Fruit fly (Drosophila melanogaster) whole organism, pupa: ENCODE results near the gene ERp44.

ENCODE experiments used
- CG10348 ChIP-seq: fragments of 200-800 bp; sonication (Bioruptor generic); IDR thresholded peaks from 2 replicates; pipeline ENCODE4 v1.3.6; 2022; ENCODE audit warnings: missing biosample characterization, missing genetic modification characterization
- CG17806 ChIP-seq: fragments of 200-800 bp; sonication (Bioruptor generic); optimal IDR thresholded peaks from 2 replicates; lab custom pipeline; 2018; ENCODE audit warnings: missing biosample characterization, mild to moderate bottlenecking, missing genetic modification characterization, moderate library complexity
- CG32121 ChIP-seq: fragments of 200-800 bp; sonication (Bioruptor generic); IDR thresholded peaks from 2 replicates; pipeline ENCODE4 v1.3.6; 2022; ENCODE audit warnings: missing biosample characterization, missing genetic modification characterization
- CG34367 ChIP-seq: fragments of 200-800 bp; sonication (Bioruptor generic); optimal IDR thresholded peaks from 2 replicates; lab custom pipeline; 2018; ENCODE audit warnings: missing biosample characterization, mild to moderate bottlenecking, missing genetic modification characterization
- CG4496 ChIP-seq: fragments of 200-800 bp; sonication (Bioruptor generic); IDR thresholded peaks from 3 replicates; pipeline ENCODE4 v1.3.6; 2022; ENCODE audit warnings: missing biosample characterization, missing genetic modification characterization
- CG8159 ChIP-seq: fragments of 200-800 bp; sonication (Bioruptor generic); optimal IDR thresholded peaks from 3 replicates; lab custom pipeline; 2018; ENCODE audit warnings: missing biosample characterization, mild to moderate bottlenecking, missing genetic modification characterization, moderate library complexity
- Pif1A ChIP-seq: fragments of 200-800 bp; sonication (Bioruptor generic); optimal IDR thresholded peaks from 3 replicates; lab custom pipeline; 2016; ENCODE audit warnings: missing biosample characterization, missing genetic modification characterization
- Pif1B ChIP-seq: fragments of 200-800 bp; sonication (Bioruptor generic); optimal IDR thresholded peaks from 3 replicates; lab custom pipeline; 2016; ENCODE audit warnings: missing biosample characterization, missing genetic modification characterization
- Snoo ChIP-seq: fragments of 200-800 bp; sonication (Bioruptor generic); optimal IDR thresholded peaks from 3 replicates; lab custom pipeline; 2017; ENCODE audit warnings: missing biosample characterization, mild to moderate bottlenecking, missing genetic modification characterization, inconsistent platforms
- fd96Ca ChIP-seq: fragments of 200-800 bp; sonication (Bioruptor generic); IDR thresholded peaks from 3 replicates; pipeline ENCODE4 v1.3.6; 2022; ENCODE audit warnings: missing biosample characterization, missing genetic modification characterization

DNA sequence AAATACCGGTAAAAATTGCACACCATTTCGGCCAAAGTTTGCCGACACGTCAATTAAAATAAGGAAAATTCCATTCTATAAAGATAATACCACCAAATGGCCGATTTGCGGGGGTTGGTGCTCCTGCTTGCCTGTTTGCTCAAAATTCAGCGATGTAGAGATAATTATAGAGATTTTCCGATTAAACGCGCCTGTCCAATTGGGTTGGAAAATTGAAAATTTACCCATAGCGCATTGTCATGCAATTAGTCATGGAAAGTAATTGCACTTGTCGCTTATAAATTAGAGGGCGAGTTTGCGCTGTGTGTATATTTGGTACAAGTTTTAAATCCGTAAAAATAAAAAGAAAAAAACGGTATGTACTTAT is 22.0 kb upstream of the ERp44 start:
- TF ChIP-seq fd96Ca (GFP tag; lab: Robert Waterston, UW) (no peak), CG10348 (no peak), Pif1B (GFP tag; lab: Kevin White, UChicago) (no peak), CG17806 (no peak), CG4496 (GFP tag; lab: Robert Waterston, UW) (no peak), Pif1A (GFP tag; lab: Kevin White, UChicago) (no peak), CG32121 (GFP tag; lab: Robert Waterston, UW) (no peak), CG34367 (tag; lab: Kevin White, UChicago) (no peak), CG8159 (tag; lab: Kevin White, UChicago) (no peak), Snoo (tag; lab: Kevin White, UChicago) (no peak)
